Worm (Caenorhabditis elegans) whole organism, early embryonic: ENCODE results near the gene str-174.

ENCODE experiments used
- B0310.2 ChIP-seq: sonication (generic microtip); optimal IDR thresholded peaks from 2 replicates; lab custom pipeline; 2016; ENCODE audit warnings: mild to moderate bottlenecking, missing genetic modification characterization, missing compliant biosample characterization
- F13C5.2 ChIP-seq: sonication (generic microtip); optimal IDR thresholded peaks from 2 replicates; lab custom pipeline; 2017; ENCODE audit warnings: mild to moderate bottlenecking, missing genetic modification characterization, inconsistent platforms, missing compliant biosample characterization
- aly-1 ChIP-seq: sonication (generic microtip); optimal IDR thresholded peaks from 2 replicates; lab custom pipeline; 2016; ENCODE audit warnings: missing genetic modification characterization, missing compliant biosample characterization
- ama-1 ChIP-seq: fragments of 150-350 bp; optimal IDR thresholded peaks from 2 replicates; lab custom pipeline; 2014
- ceh-13 ChIP-seq: fragments of 200-800 bp; sonication (Bioruptor generic); optimal IDR thresholded peaks from 2 replicates; lab custom pipeline; 2018; ENCODE audit warnings: mild to moderate bottlenecking, missing genetic modification characterization, missing compliant biosample characterization
- ceh-36 ChIP-seq: sonication (generic microtip); optimal IDR thresholded peaks from 2 replicates; lab custom pipeline; 2016; ENCODE audit warnings: missing genetic modification characterization, inconsistent platforms, missing compliant biosample characterization
- ets-7 ChIP-seq: sonication (generic microtip); optimal IDR thresholded peaks from 2 replicates; lab custom pipeline; 2016; ENCODE audit warnings: missing genotype, missing genetic modification characterization, missing compliant biosample characterization
- flt-1 ChIP-seq: fragments of 200-800 bp; sonication (Bioruptor generic); IDR thresholded peaks from 2 replicates; pipeline ENCODE4 v1.3.6; 2022; ENCODE audit warnings: missing genetic modification characterization, missing compliant biosample characterization
- hmbx-1 ChIP-seq: sonication (generic microtip); optimal IDR thresholded peaks from 2 replicates; lab custom pipeline; 2016; ENCODE audit warnings: mild to moderate bottlenecking, missing genetic modification characterization, missing compliant biosample characterization
- hmg-4 ChIP-seq: fragments of 200-800 bp; sonication (Bioruptor generic); optimal IDR thresholded peaks from 2 replicates; lab custom pipeline; 2018; ENCODE audit warnings: mild to moderate bottlenecking, missing genetic modification characterization, missing compliant biosample characterization
- hnd-1 ChIP-seq: sonication (generic microtip); optimal IDR thresholded peaks from 2 replicates; lab custom pipeline; 2016; ENCODE audit warnings: missing genetic modification characterization, missing compliant biosample characterization
- pes-1 ChIP-seq: fragments of 200-800 bp; sonication (Bioruptor generic); IDR thresholded peaks from 2 replicates; pipeline ENCODE4 v1.3.6; 2022; ENCODE audit warnings: missing genetic modification reagents, missing genetic modification characterization, missing compliant biosample characterization
- scrt-1 ChIP-seq: fragments of 200-800 bp; sonication (Bioruptor generic); IDR thresholded peaks from 2 replicates; pipeline ENCODE4 v1.3.6; 2022; ENCODE audit warnings: missing genetic modification characterization, missing compliant biosample characterization
- sea-1 ChIP-seq: fragments of 200-800 bp; sonication (Bioruptor generic); conservative IDR thresholded peaks from 2 replicates; pipeline ENCODE4 v1.3.6; 2022; ENCODE audit warnings: missing genetic modification characterization, missing compliant biosample characterization
- tbx-11 ChIP-seq: fragments of 200-800 bp; sonication (Bioruptor generic); IDR thresholded peaks from 2 replicates; pipeline ENCODE4 v1.3.6; 2022; ENCODE audit warnings: missing genetic modification characterization, missing compliant biosample characterization
- tbx-37 ChIP-seq: fragments of 200-800 bp; sonication (Bioruptor generic); conservative IDR thresholded peaks from 2 replicates; pipeline ENCODE4 v1.3.6; 2022; ENCODE audit warnings: missing genetic modification reagents, missing genetic modification characterization, missing compliant biosample characterization
- tra-4 ChIP-seq: sonication (generic microtip); optimal IDR thresholded peaks from 2 replicates; lab custom pipeline; 2017; ENCODE audit warnings: missing genetic modification characterization, missing compliant biosample characterization

The str-174 gene

ce11 chrIV:4903961-4904360 lies 29.5 kb upstream of the str-174 start, which contains the start of gene str-161:
str-161 (minus strand) TSS chrIV:4904061.
- TF ChIP-seq sea-1 (GFP tag; lab: Robert Waterston, UW): no peak
- TF ChIP-seq ets-7 (tag; lab: Kevin White, UChicago): no peak
- no peak for TF ChIP-seq ceh-13
- no peak for TF ChIP-seq hnd-1 (tag; lab: Kevin White, UChicago)
- no peak for TF ChIP-seq pes-1 (GFP tag; lab: Robert Waterston, UW)
- TF ChIP-seq ceh-36 (tag; lab: Kevin White, UChicago): no peak
- TF ChIP-seq tbx-37 (GFP tag; lab: Robert Waterston, UW): no peak

DNA sequence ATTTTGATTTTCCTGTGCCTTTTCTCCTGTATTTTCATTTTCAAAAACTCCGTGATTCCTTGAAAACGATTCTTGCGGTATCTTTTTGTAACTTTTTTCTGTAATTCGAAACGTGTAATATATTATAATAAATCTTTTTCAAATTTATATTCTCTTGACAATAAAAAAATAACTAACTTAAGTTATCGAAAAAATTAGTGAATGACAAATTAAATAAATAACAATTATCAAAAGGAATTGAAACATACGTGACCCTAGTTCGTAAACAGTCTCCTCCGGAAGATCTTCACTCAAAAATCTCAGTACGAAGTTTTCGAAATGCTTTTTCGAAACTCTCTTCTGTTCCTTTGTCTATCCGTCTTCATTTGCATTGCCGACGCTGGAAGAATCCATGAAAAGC lies 16.0 kb upstream of the str-174 start, which contains the start of gene T08B6.9:
Gene T08B6.9, plus strand, starts transcription at position 301 of the 400 bp plus-strand sequence.
- no peak for TF ChIP-seq aly-1 (tag; lab: Kevin White, UChicago)
- no peak for TF ChIP-seq F13C5.2

DNA sequence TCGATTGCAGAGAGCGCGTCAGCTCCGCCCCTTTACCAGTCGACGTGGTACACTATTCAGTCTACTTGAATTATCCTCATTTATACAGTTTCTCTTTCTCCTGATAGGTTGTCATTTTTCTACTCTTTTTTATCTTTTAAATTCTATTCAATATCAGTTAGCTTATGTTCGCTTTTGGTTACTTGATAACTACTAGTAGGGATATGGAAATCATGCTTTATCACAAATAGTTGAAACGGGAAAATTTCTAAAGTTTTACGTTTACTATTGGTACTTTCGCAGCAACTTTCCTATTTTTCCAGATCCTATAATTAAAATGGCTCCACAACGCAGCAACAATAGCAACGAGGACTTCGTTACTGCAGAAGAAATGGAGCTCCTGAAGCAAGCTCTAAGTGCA lies 15.1 kb upstream of the str-174 start, which contains the start of gene sgnh-1:
Gene sgnh-1, plus strand, starts transcription at position 301 of the 400 bp plus-strand sequence.
- TF ChIP-seq ceh-36 (tag; lab: Kevin White, UChicago) (no peak), hmg-4 (GFP tag; lab: Kevin White, UChicago) (no peak), tra-4 (no peak), hnd-1 (tag; lab: Kevin White, UChicago) (no peak), B0310.2 (tag; lab: Kevin White, UChicago) (no peak), sea-1 (GFP tag; lab: Robert Waterston, UW) (no peak), hmbx-1 (tag; lab: Kevin White, UChicago) (no peak), F13C5.2 (no peak), ceh-13 (no peak), aly-1 (tag; lab: Kevin White, UChicago) (no peak), tbx-11 (GFP tag; lab: Robert Waterston, UW) (no peak), flt-1 (GFP tag; lab: Robert Waterston, UW) (no peak), scrt-1 (GFP tag; lab: Robert Waterston, UW) (no peak)

DNA sequence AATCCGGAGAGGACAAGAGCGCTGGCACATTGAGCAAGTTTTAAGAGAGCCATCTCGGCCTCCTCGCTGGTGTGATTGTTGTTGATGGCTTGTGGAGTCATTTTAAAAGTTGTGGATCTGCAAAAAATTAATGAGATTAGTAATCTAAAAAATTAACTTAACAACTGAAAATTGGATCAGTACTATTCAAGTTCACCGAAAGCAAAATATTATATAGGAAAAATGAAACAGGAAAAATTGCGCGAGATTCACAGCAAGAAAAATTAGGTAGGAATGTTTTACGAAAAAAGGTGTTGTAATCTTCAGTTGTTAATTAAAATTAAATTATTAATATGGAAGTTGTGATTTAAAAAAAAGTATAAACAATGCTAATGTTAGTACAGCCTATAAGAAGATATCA lies 12.8 kb upstream of the str-174 start, which contains the start of gene T08B6.1:
Gene T08B6.1, minus strand, starts transcription at position 101 of the 400 bp plus-strand sequence.
- no peak for TF ChIP-seq tra-4
- TF ChIP-seq ceh-36 (tag; lab: Kevin White, UChicago): no peak
- TF ChIP-seq pes-1 (GFP tag; lab: Robert Waterston, UW): no peak
- TF ChIP-seq aly-1 (tag; lab: Kevin White, UChicago): no peak
- TF ChIP-seq hnd-1 (tag; lab: Kevin White, UChicago): no peak
- no peak for TF ChIP-seq hmg-4 (GFP tag; lab: Kevin White, UChicago)
- no peak for TF ChIP-seq F13C5.2
- no peak for TF ChIP-seq ceh-13
- no peak for TF ChIP-seq flt-1 (GFP tag; lab: Robert Waterston, UW)
- TF ChIP-seq B0310.2 (tag; lab: Kevin White, UChicago): no peak
- TF ChIP-seq ama-1: no peak
- no peak for TF ChIP-seq tbx-37 (GFP tag; lab: Robert Waterston, UW)
- no peak for TF ChIP-seq scrt-1 (GFP tag; lab: Robert Waterston, UW)
- no peak for TF ChIP-seq ets-7 (tag; lab: Kevin White, UChicago)

- TF ChIP-seq tra-4: no peak
- TF ChIP-seq hmbx-1 (tag; lab: Kevin White, UChicago): no peak
- no peak for TF ChIP-seq tbx-11 (GFP tag; lab: Robert Waterston, UW)
- no peak for TF ChIP-seq scrt-1 (GFP tag; lab: Robert Waterston, UW)
- no peak for TF ChIP-seq ceh-13
- TF ChIP-seq ceh-36 (tag; lab: Kevin White, UChicago): peak; percentile 1
- no peak for TF ChIP-seq ets-7 (tag; lab: Kevin White, UChicago)
- TF ChIP-seq tbx-37 (GFP tag; lab: Robert Waterston, UW): no peak
- no peak for TF ChIP-seq B0310.2 (tag; lab: Kevin White, UChicago)
- TF ChIP-seq ama-1: no peak
- 0 out of 2 replicates have a peak, but pooled peaks have one; percentile 59 for TF ChIP-seq pes-1 (GFP tag; lab: Robert Waterston, UW)
- TF ChIP-seq sea-1 (GFP tag; lab: Robert Waterston, UW): 0 out of 2 replicates have a peak, but pooled peaks have one; percentile 49
- no peak for TF ChIP-seq flt-1 (GFP tag; lab: Robert Waterston, UW)
Measured at ce11 chrIV:4885435-4885834, 10.9 kb upstream of the str-174 start.

DNA sequence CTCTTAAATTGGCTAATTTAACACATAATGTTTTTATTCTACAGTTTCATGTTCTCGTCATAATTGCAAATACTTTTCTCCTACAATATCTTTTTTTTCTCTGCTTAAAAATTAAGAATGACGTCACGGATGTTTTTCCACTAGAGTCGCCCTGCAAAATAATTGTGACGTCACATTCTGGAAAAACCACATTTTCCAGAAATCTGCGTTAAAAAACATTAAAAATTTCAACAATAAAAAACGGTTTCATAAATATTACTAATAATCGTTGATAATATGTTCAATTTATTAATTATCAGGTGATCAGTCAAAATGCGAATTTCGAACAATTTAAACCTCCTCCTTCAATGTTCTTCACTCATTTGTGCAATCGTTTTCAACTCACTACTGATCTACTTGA lies 9.5 kb upstream of the str-174 start, which contains the start of gene str-166:
Gene str-166, plus strand, starts transcription at position 301 of the 400 bp plus-strand sequence.
- TF ChIP-seq ama-1 (no peak), ceh-36 (tag; lab: Kevin White, UChicago) (no peak), sea-1 (GFP tag; lab: Robert Waterston, UW) (no peak), tra-4 (no peak), tbx-11 (GFP tag; lab: Robert Waterston, UW) (no peak), hmbx-1 (tag; lab: Kevin White, UChicago) (no peak)

DNA sequence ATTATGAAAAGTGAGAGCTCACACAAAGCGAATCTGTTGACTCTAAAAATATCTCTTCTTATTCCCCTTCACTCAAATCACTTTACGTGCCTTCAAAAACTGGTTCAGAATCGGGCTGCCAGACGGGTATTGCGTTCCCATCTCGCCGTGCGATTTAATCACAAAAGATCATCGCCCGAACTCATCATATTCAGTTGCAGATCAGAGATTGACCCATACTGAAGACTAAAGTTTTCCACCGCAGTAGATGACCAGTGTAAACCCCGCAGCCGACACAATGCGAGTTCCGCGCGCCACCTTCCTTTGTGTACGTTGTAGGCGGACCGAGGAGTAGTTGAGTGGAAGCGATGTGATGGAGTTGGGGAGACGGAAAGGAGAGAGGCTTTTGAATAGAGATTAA lies 6.1 kb upstream of the str-174 start:
- TF ChIP-seq F13C5.2 (peak; percentile 8), ama-1 (peak; percentile 50), flt-1 (GFP tag; lab: Robert Waterston, UW) (no peak)

DNA sequence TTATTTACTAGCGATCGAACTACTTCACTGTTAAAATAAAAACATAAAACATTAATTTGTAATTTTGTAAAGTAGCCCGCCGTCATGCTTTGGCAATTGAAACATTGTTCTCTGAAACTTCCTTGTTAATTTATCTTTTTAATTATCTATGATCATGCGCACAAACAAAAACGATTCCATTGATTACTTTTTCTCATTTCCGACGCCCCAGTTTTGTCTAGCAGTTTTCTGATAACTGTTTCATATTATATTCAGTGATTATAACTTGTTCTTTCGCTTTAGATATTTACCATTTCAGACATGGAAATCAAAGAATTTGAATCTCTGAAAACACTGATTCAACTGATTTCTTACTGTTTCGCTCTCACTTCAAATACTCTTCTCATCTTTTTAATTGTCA lies 2.6 kb upstream of the str-174 start, which contains the start of gene str-170:
Gene str-170, plus strand, starts transcription at position 301 of the 400 bp plus-strand sequence.
- TF ChIP-seq F13C5.2: no peak
- no peak for TF ChIP-seq ceh-36 (tag; lab: Kevin White, UChicago)
- no peak for TF ChIP-seq tbx-11 (GFP tag; lab: Robert Waterston, UW)
